Worm (Caenorhabditis elegans) whole organism, late embryonic: ENCODE data around the gene dyla-1.

ENCODE experiments used
- C08G9.2 ChIP-seq: sonication (generic microtip); optimal IDR thresholded peaks from 2 replicates; lab custom pipeline; 2016; ENCODE audit warnings: mild to moderate bottlenecking, missing genetic modification characterization, moderate library complexity, missing compliant biosample characterization
- K02D7.2 ChIP-seq: sonication (generic microtip); optimal IDR thresholded peaks from 2 replicates; lab custom pipeline; 2017; ENCODE audit warnings: mild to moderate bottlenecking, missing genetic modification characterization, missing compliant biosample characterization
- T23F11.4 ChIP-seq: fragments of 200-800 bp; sonication (Bioruptor generic); optimal IDR thresholded peaks from 2 replicates; lab custom pipeline; 2018; ENCODE audit warnings: mild to moderate bottlenecking, missing genetic modification characterization, missing compliant biosample characterization
- ahr-1 ChIP-seq: sonication (generic microtip); optimal IDR thresholded peaks from 2 replicates; lab custom pipeline; 2016; ENCODE audit warnings: missing genetic modification characterization, missing compliant biosample characterization
- ceh-14 ChIP-seq: sonication (generic microtip); optimal IDR thresholded peaks from 2 replicates; lab custom pipeline; 2016; ENCODE audit warnings: missing genotype, missing genetic modification characterization, missing compliant biosample characterization
- ceh-19 ChIP-seq: fragments of 200-800 bp; sonication (Bioruptor generic); optimal IDR thresholded peaks from 2 replicates; lab custom pipeline; 2018; ENCODE audit warnings: mild to moderate bottlenecking, missing genetic modification characterization, missing compliant biosample characterization
- ceh-2 ChIP-seq: sonication (generic microtip); optimal IDR thresholded peaks from 2 replicates; lab custom pipeline; 2016; ENCODE audit warnings: missing genotype, missing genetic modification characterization, missing compliant biosample characterization
- ceh-22 ChIP-seq: sonication (generic microtip); optimal IDR thresholded peaks from 2 replicates; lab custom pipeline; 2017; ENCODE audit warnings: missing biosample characterization, missing genetic modification characterization
- ceh-24 ChIP-seq: sonication (generic microtip); optimal IDR thresholded peaks from 2 replicates; lab custom pipeline; 2016; ENCODE audit warnings: mild to moderate bottlenecking, missing genetic modification characterization, missing compliant biosample characterization
- ceh-30 ChIP-seq: fragments of 150-350 bp; optimal IDR thresholded peaks from 2 replicates; lab custom pipeline; 2014; ENCODE audit warnings: missing biosample characterization, missing genetic modification characterization
- ceh-31 ChIP-seq: sonication (generic microtip); optimal IDR thresholded peaks from 2 replicates; lab custom pipeline; 2016; ENCODE audit warnings: missing genetic modification characterization, missing compliant biosample characterization
- ceh-34 ChIP-seq: sonication (generic microtip); optimal IDR thresholded peaks from 2 replicates; lab custom pipeline; 2016; ENCODE audit warnings: mild to moderate bottlenecking, missing genetic modification characterization, missing compliant biosample characterization
- ceh-45 ChIP-seq: fragments of 200-800 bp; sonication (Bioruptor generic); IDR thresholded peaks from 2 replicates; pipeline ENCODE4 v1.3.6; 2022; ENCODE audit warnings: missing genetic modification reagents, missing genetic modification characterization, missing compliant biosample characterization
- ceh-48 ChIP-seq: sonication (generic microtip); optimal IDR thresholded peaks from 2 replicates; lab custom pipeline; 2016; ENCODE audit warnings: missing genetic modification characterization, inconsistent platforms, missing compliant biosample characterization
- ceh-9 ChIP-seq: sonication (generic microtip); optimal IDR thresholded peaks from 2 replicates; lab custom pipeline; 2016; ENCODE audit warnings: mild to moderate bottlenecking, missing genetic modification characterization, inconsistent platforms, missing compliant biosample characterization
- dve-1 ChIP-seq: sonication (generic microtip); optimal IDR thresholded peaks from 2 replicates; lab custom pipeline; 2017; ENCODE audit warnings: antibody characterized with exemption, mild to moderate bottlenecking, missing genetic modification characterization, missing compliant biosample characterization
- elt-2 ChIP-seq: sonication (generic microtip); optimal IDR thresholded peaks from 2 replicates; lab custom pipeline; 2016; ENCODE audit warnings: missing genetic modification reagents, missing genetic modification characterization, missing compliant biosample characterization
- elt-4 ChIP-seq: sonication (generic microtip); optimal IDR thresholded peaks from 2 replicates; lab custom pipeline; 2016; ENCODE audit warnings: missing genetic modification characterization, missing compliant biosample characterization
- ets-4 ChIP-seq: sonication (generic microtip); optimal IDR thresholded peaks from 2 replicates; lab custom pipeline; 2016; ENCODE audit warnings: missing genetic modification characterization, missing compliant biosample characterization
- eyg-1 ChIP-seq: sonication (generic microtip); optimal IDR thresholded peaks from 2 replicates; lab custom pipeline; 2016; ENCODE audit warnings: missing genotype, missing genetic modification characterization, missing compliant biosample characterization
- fax-1 ChIP-seq: sonication (generic microtip); optimal IDR thresholded peaks from 2 replicates; lab custom pipeline; 2016; ENCODE audit warnings: missing genotype, missing genetic modification characterization, missing compliant biosample characterization
- fkh-6 ChIP-seq: sonication (generic microtip); optimal IDR thresholded peaks from 2 replicates; lab custom pipeline; 2016; ENCODE audit warnings: missing genetic modification characterization, missing compliant biosample characterization
- hlh-15 ChIP-seq: sonication (generic microtip); optimal IDR thresholded peaks from 2 replicates; lab custom pipeline; 2016; ENCODE audit warnings: missing genetic modification characterization, missing compliant biosample characterization
- hlh-30 ChIP-seq: sonication (generic microtip); optimal IDR thresholded peaks from 2 replicates; lab custom pipeline; 2017; ENCODE audit warnings: antibody characterized with exemption, missing genetic modification characterization, missing compliant biosample characterization; ENCODE audit not compliant: insufficient read depth
- hlh-6 ChIP-seq: sonication (generic microtip); optimal IDR thresholded peaks from 2 replicates; lab custom pipeline; 2016; ENCODE audit warnings: missing genotype, missing genetic modification characterization, missing compliant biosample characterization
- hlh-8 ChIP-seq: sonication (generic microtip); optimal IDR thresholded peaks from 2 replicates; lab custom pipeline; 2016; ENCODE audit warnings: missing genotype, missing genetic modification characterization, missing compliant biosample characterization
- lin-11 ChIP-seq: fragments of 200-800 bp; sonication (Bioruptor generic); optimal IDR thresholded peaks from 2 replicates; lab custom pipeline; 2018; ENCODE audit warnings: mild to moderate bottlenecking, missing genetic modification characterization, missing compliant biosample characterization
- mec-3 ChIP-seq: sonication (generic microtip); optimal IDR thresholded peaks from 2 replicates; lab custom pipeline; 2016; ENCODE audit warnings: borderline replicate concordance, missing genetic modification characterization, missing compliant biosample characterization
- nfya-1 ChIP-seq: sonication (generic microtip); optimal IDR thresholded peaks from 2 replicates; lab custom pipeline; 2017; ENCODE audit warnings: missing genetic modification characterization, mild to moderate bottlenecking, missing compliant biosample characterization, antibody characterized with exemption, moderate library complexity
- npax-4 ChIP-seq: sonication (generic microtip); optimal IDR thresholded peaks from 2 replicates; lab custom pipeline; 2016; ENCODE audit warnings: missing genetic modification characterization, missing compliant biosample characterization
- odd-2 ChIP-seq: sonication (generic microtip); optimal IDR thresholded peaks from 2 replicates; lab custom pipeline; 2017; ENCODE audit warnings: antibody characterized with exemption, mild to moderate bottlenecking, missing genetic modification characterization, missing compliant biosample characterization
- pag-3 ChIP-seq: sonication (generic microtip); optimal IDR thresholded peaks from 2 replicates; lab custom pipeline; 2016; ENCODE audit warnings: missing compliant biosample characterization, missing genetic modification characterization, borderline replicate concordance
- pat-9 ChIP-seq: fragments of 200-800 bp; sonication (Bioruptor generic); optimal IDR thresholded peaks from 2 replicates; lab custom pipeline; 2018; ENCODE audit warnings: mild to moderate bottlenecking, missing genetic modification characterization, moderate library complexity, missing compliant biosample characterization
- pha-2 ChIP-seq: sonication (generic microtip); optimal IDR thresholded peaks from 2 replicates; lab custom pipeline; 2017; ENCODE audit warnings: mild to moderate bottlenecking, missing genetic modification characterization, missing compliant biosample characterization
- pha-4 ChIP-seq: fragments of 150-350 bp; optimal IDR thresholded peaks from 2 replicates; lab custom pipeline; 2018; ENCODE audit warnings: missing biosample characterization, missing genetic modification reagents, missing genetic modification characterization
- pros-1 ChIP-seq: fragments of 150-350 bp; optimal IDR thresholded peaks from 2 replicates; lab custom pipeline; 2014; ENCODE audit warnings: missing biosample characterization, missing genetic modification reagents, missing genetic modification characterization
- sox-2 ChIP-seq: fragments of 200-800 bp; sonication (Bioruptor generic); IDR thresholded peaks from 2 replicates; pipeline ENCODE4 v1.3.6; 2022; ENCODE audit warnings: missing genetic modification reagents, missing genetic modification characterization, missing compliant biosample characterization
- sox-4 ChIP-seq: sonication (generic microtip); optimal IDR thresholded peaks from 2 replicates; lab custom pipeline; 2017; ENCODE audit warnings: mild to moderate bottlenecking, missing genetic modification characterization, inconsistent platforms, missing compliant biosample characterization
- tbx-7 ChIP-seq: sonication (generic microtip); optimal IDR thresholded peaks from 2 replicates; lab custom pipeline; 2016; ENCODE audit warnings: missing genotype, missing genetic modification characterization, missing compliant biosample characterization
- unc-3 ChIP-seq, 2 experiments: fragments of 200-800 bp in 1 of 2; sonication (Bioruptor generic) in 1 of 2; sonication (generic microtip) in 1 of 2; conservative IDR thresholded peaks in 1 of 2; optimal IDR thresholded peaks in 1 of 2; 2 replicates each; pipeline versions ENCODE4 v1.3.6 to Lab custom; 2016 to 2022; ENCODE audit warnings: missing compliant biosample characterization in 2 of 2, missing genetic modification characterization in 2 of 2, missing genetic modification reagents in 1 of 2
- unc-42 ChIP-seq: sonication (generic microtip); optimal IDR thresholded peaks from 2 replicates; lab custom pipeline; 2016; ENCODE audit warnings: missing genotype, missing genetic modification characterization, missing compliant biosample characterization
- unc-86 ChIP-seq: sonication (generic microtip); optimal IDR thresholded peaks from 2 replicates; lab custom pipeline; 2016; ENCODE audit warnings: missing genetic modification characterization, missing compliant biosample characterization
- zip-5 ChIP-seq: sonication (generic microtip); optimal IDR thresholded peaks from 2 replicates; lab custom pipeline; 2016; ENCODE audit warnings: missing genetic modification characterization, missing compliant biosample characterization
- ztf-16 ChIP-seq: sonication (generic microtip); optimal IDR thresholded peaks from 2 replicates; lab custom pipeline; 2017; ENCODE audit warnings: missing genetic modification characterization, missing compliant biosample characterization

dyla-1 gene

DNA sequence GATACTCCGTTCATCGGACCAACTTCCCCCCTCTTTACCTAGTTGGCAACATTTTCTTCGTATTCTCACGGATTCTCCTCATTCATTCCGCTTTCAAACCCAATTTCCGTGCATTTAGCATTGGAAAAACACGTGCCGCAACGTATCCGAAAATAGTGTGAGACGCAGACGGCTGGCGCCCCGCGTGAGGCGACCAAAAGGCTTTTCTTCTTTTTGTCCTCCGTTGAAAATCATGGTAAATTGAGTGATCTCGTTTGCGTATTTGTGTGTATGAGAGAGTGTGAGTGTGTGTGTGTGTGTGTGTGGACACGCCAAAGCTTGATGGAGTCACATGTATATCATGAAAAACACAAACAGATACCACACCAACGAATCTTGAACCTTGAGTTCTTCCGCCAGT is 44.0 kb upstream of the dyla-1 start (continued):
- TF ChIP-seq pha-4 (tag; lab: Kevin White, UChicago) (no peak), tbx-7 (tag; lab: Kevin White, UChicago) (no peak), K02D7.2 (tag; lab: Kevin White, UChicago) (no peak), unc-3 (GFP tag; conservative IDR thresholded peaks at IDR 0.05; lab: Robert Waterston, UW) (no peak), unc-3 (tag; optimal IDR thresholded peaks at IDR 0.05; lab: Kevin White, UChicago) (no peak), ceh-30 (peak; percentile 14), ztf-16 (peak; percentile 4), ceh-2 (tag; lab: Kevin White, UChicago) (no peak), unc-86 (tag; lab: Kevin White, UChicago) (no peak), ceh-45 (no peak), unc-42 (peak; percentile 83), pag-3 (tag; lab: Kevin White, UChicago) (no peak), elt-4 (tag; lab: Kevin White, UChicago) (no peak), ceh-31 (tag; lab: Kevin White, UChicago) (peak; percentile 83), ceh-19 (GFP tag; lab: Kevin White, UChicago) (no peak), T23F11.4 (GFP tag; lab: Kevin White, UChicago) (no peak), lin-11 (tag; lab: Kevin White, UChicago) (no peak), ceh-34 (no peak), ceh-9 (tag; lab: Kevin White, UChicago) (no peak), ceh-14 (tag; lab: Kevin White, UChicago) (no peak), dve-1 (tag; lab: Kevin White, UChicago) (no peak), elt-2 (tag; lab: Kevin White, UChicago) (no peak), ahr-1 (tag; lab: Kevin White, UChicago) (no peak), nfya-1 (peak; percentile 45), fkh-6 (tag; lab: Kevin White, UChicago) (no peak), pat-9 (tag; lab: Kevin White, UChicago) (peak; percentile 6), odd-2 (tag; lab: Kevin White, UChicago) (no peak), ets-4 (tag; lab: Kevin White, UChicago) (peak; percentile 5), pha-2 (tag; lab: Kevin White, UChicago) (no peak), sox-2 (GFP tag; lab: Robert Waterston, UW) (no peak), zip-5 (no peak), fax-1 (tag; lab: Kevin White, UChicago) (no peak), sox-4 (tag; lab: Kevin White, UChicago) (no peak), npax-4 (tag; lab: Kevin White, UChicago) (no peak), pros-1 (tag; lab: Kevin White, UChicago) (no peak), C08G9.2 (no peak), ceh-24 (tag; lab: Kevin White, UChicago) (no peak), ceh-48 (tag; lab: Kevin White, UChicago) (no peak), hlh-30 (peak; percentile 88), eyg-1 (tag; lab: Kevin White, UChicago) (no peak), hlh-6 (tag; lab: Kevin White, UChicago) (peak; percentile 39), hlh-8 (tag; lab: Kevin White, UChicago) (no peak), mec-3 (tag; lab: Kevin White, UChicago) (no peak), ceh-22 (tag; lab: Kevin White, UChicago) (no peak)

DNA sequence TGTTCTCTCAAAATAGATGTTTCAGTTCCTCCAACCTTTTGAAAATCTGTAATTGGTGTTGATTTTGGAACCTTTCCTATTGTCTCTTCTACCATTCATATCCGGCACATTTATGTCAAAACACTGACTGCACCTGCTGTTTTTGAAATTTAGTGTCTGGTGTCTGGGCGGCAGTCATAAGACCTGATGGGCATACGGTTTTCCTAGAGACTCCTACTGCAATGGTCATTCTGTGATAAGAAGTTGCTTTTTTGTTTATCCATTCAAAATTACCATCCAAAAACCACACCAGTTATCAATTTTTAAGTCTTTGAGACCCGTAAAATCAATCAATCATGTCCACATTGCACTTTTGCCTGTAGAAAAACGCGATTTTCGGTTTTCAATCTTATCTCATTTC is 42.2 kb upstream of the dyla-1 start:
- TF ChIP-seq hlh-15 (tag; lab: Kevin White, UChicago) (no peak), elt-2 (tag; lab: Kevin White, UChicago) (no peak), fax-1 (tag; lab: Kevin White, UChicago) (no peak), hlh-8 (tag; lab: Kevin White, UChicago) (no peak)
